Worm (Caenorhabditis elegans) whole organism, young adult: ENCODE data around the gene srbc-39.

Source experiments
- B0019.2 ChIP-seq: fragments of 200-800 bp; sonication (Bioruptor generic); conservative IDR thresholded peaks from 2 replicates; pipeline ENCODE4 v1.3.6; 2022; ENCODE audit warnings: missing genetic modification reagents, missing genetic modification characterization, missing compliant biosample characterization
- B0035.1 ChIP-seq: sonication (generic microtip); optimal IDR thresholded peaks from 2 replicates; lab custom pipeline; 2016; ENCODE audit warnings: missing genetic modification characterization, mild to moderate bottlenecking, missing compliant biosample characterization, missing genotype, missing genetic modification reagents
- B0336.3 ChIP-seq: fragments of 200-800 bp; sonication (Bioruptor generic); IDR thresholded peaks from 2 replicates; pipeline ENCODE4 v1.3.6; 2022; ENCODE audit warnings: missing genetic modification characterization, missing compliant biosample characterization
- C06A6.2 ChIP-seq: fragments of 200-800 bp; sonication (Bioruptor generic); conservative IDR thresholded peaks from 2 replicates; pipeline ENCODE4 v1.3.6; 2022; ENCODE audit warnings: missing genetic modification characterization, missing compliant biosample characterization
- C17E4.6 ChIP-seq: fragments of 200-800 bp; sonication (Bioruptor generic); IDR thresholded peaks from 2 replicates; pipeline ENCODE4 v1.3.6; 2022; ENCODE audit warnings: missing genetic modification reagents, missing genetic modification characterization, missing compliant biosample characterization
- D2030.7 ChIP-seq: fragments of 200-800 bp; sonication (Bioruptor generic); IDR thresholded peaks from 2 replicates; pipeline ENCODE4 v1.3.6; 2022; ENCODE audit warnings: missing genetic modification reagents, missing genetic modification characterization, missing compliant biosample characterization
- F23B12.7 ChIP-seq: sonication (generic microtip); optimal IDR thresholded peaks from 2 replicates; lab custom pipeline; 2017; ENCODE audit warnings: missing genetic modification characterization, mild to moderate bottlenecking, missing compliant biosample characterization, antibody characterized with exemption, moderate library complexity; ENCODE audit not compliant: insufficient read depth
- F33H1.4 ChIP-seq: fragments of 200-800 bp; sonication (Bioruptor generic); IDR thresholded peaks from 2 replicates; pipeline ENCODE4 v1.3.6; 2022; ENCODE audit warnings: missing genetic modification reagents, missing genetic modification characterization, missing compliant biosample characterization
- F49E8.2 ChIP-seq: sonication (generic microtip); optimal IDR thresholded peaks from 3 replicates; lab custom pipeline; 2017; ENCODE audit warnings: missing genetic modification characterization, mild to moderate bottlenecking, missing compliant biosample characterization, antibody characterized with exemption, moderate library complexity; ENCODE audit not compliant: insufficient read depth
- K11D2.4 ChIP-seq: fragments of 200-800 bp; sonication (Bioruptor generic); IDR thresholded peaks from 2 replicates; pipeline ENCODE4 v1.3.6; 2022; ENCODE audit warnings: missing genetic modification reagents, missing genetic modification characterization, missing compliant biosample characterization
- K12H6.12 ChIP-seq: fragments of 200-800 bp; sonication (Bioruptor generic); optimal IDR thresholded peaks from 2 replicates; lab custom pipeline; 2018; ENCODE audit warnings: mild to moderate bottlenecking, missing genetic modification characterization, missing compliant biosample characterization
- T07F8.4 ChIP-seq: sonication (generic microtip); optimal IDR thresholded peaks from 2 replicates; lab custom pipeline; 2016; ENCODE audit warnings: mild to moderate bottlenecking, missing genetic modification characterization, moderate library complexity, missing compliant biosample characterization
- T26A5.8 ChIP-seq: sonication (generic microtip); optimal IDR thresholded peaks from 2 replicates; lab custom pipeline; 2016; ENCODE audit warnings: missing genetic modification characterization, missing compliant biosample characterization
- Y53F4B.3 ChIP-seq: fragments of 200-800 bp; sonication (Bioruptor generic); IDR thresholded peaks from 2 replicates; pipeline ENCODE4 v1.3.6; 2022; ENCODE audit warnings: missing genetic modification reagents, missing genetic modification characterization, missing compliant biosample characterization
- Y67H2A.10 ChIP-seq: fragments of 200-800 bp; sonication (Bioruptor generic); conservative IDR thresholded peaks from 2 replicates; pipeline ENCODE4 v1.3.6; 2022; ENCODE audit warnings: missing genetic modification reagents, missing genetic modification characterization, missing compliant biosample characterization
- Y95B8A.8 ChIP-seq: fragments of 200-800 bp; sonication (Bioruptor generic); IDR thresholded peaks from 2 replicates; pipeline ENCODE4 v1.3.6; 2022; ENCODE audit warnings: missing genetic modification reagents, missing genetic modification characterization, missing compliant biosample characterization
- ama-1 ChIP-seq, 3 experiments: fragments of 150-350 bp in 1 of 3; sonication (generic microtip) in 2 of 3; optimal IDR thresholded peaks; 2 replicates each; lab custom pipeline; 2014 to 2018; ENCODE audit warnings: missing biosample characterization in 2 of 3, missing genetic modification characterization in 2 of 3, missing genetic modification reagents in 2 of 3
- athp-1 ChIP-seq: sonication (generic microtip); optimal IDR thresholded peaks from 2 replicates; lab custom pipeline; 2017; ENCODE audit warnings: mild to moderate bottlenecking, missing genetic modification characterization, missing compliant biosample characterization
- ccch-3 ChIP-seq: fragments of 200-800 bp; sonication (Bioruptor generic); optimal IDR thresholded peaks from 2 replicates; lab custom pipeline; 2018; ENCODE audit warnings: mild to moderate bottlenecking, missing genetic modification characterization, missing compliant biosample characterization
- ceh-79 ChIP-seq: sonication (generic microtip); optimal IDR thresholded peaks from 2 replicates; lab custom pipeline; 2017; ENCODE audit warnings: mild to moderate bottlenecking, missing genetic modification characterization, missing compliant biosample characterization
- die-1 ChIP-seq: sonication (generic microtip); optimal IDR thresholded peaks from 2 replicates; lab custom pipeline; 2016; ENCODE audit warnings: missing genotype, mild to moderate bottlenecking, missing genetic modification characterization, missing compliant biosample characterization
- dox-1 ChIP-seq: fragments of 200-800 bp; sonication (Bioruptor generic); IDR thresholded peaks from 2 replicates; pipeline ENCODE4 v1.3.6; 2022; ENCODE audit warnings: missing genetic modification reagents, missing genetic modification characterization, missing compliant biosample characterization
- dpl-1 ChIP-seq: fragments of 150-350 bp; optimal IDR thresholded peaks from 2 replicates; lab custom pipeline; 2014; ENCODE audit warnings: missing biosample characterization, missing genetic modification reagents, missing genetic modification characterization
- egl-18 ChIP-seq: fragments of 200-800 bp; sonication (Bioruptor generic); IDR thresholded peaks from 2 replicates; pipeline ENCODE4 v1.3.6; 2022; ENCODE audit warnings: missing genetic modification reagents, missing genetic modification characterization, missing compliant biosample characterization
- egl-44 ChIP-seq: fragments of 200-800 bp; sonication (Bioruptor generic); IDR thresholded peaks from 2 replicates; pipeline ENCODE4 v1.3.6; 2022; ENCODE audit warnings: missing genetic modification reagents, missing genetic modification characterization, missing compliant biosample characterization
- gei-17 ChIP-seq: fragments of 200-800 bp; sonication (Bioruptor generic); optimal IDR thresholded peaks from 2 replicates; lab custom pipeline; 2018; ENCODE audit warnings: mild to moderate bottlenecking, missing genetic modification characterization, missing compliant biosample characterization
- hrde-1 ChIP-seq: sonication (generic microtip); optimal IDR thresholded peaks from 2 replicates; lab custom pipeline; 2016; ENCODE audit warnings: missing genetic modification characterization, mild to moderate bottlenecking, missing compliant biosample characterization, moderate library complexity, missing genotype, missing genetic modification reagents, borderline replicate concordance
- hsf-1 ChIP-seq: fragments of 200-800 bp; sonication (Bioruptor generic); IDR thresholded peaks from 2 replicates; pipeline ENCODE4 v1.3.6; 2022; ENCODE audit warnings: missing genetic modification reagents, missing genetic modification characterization, missing compliant biosample characterization
- lin-26 ChIP-seq: fragments of 200-800 bp; sonication (Bioruptor generic); IDR thresholded peaks from 2 replicates; pipeline ENCODE4 v1.3.6; 2022; ENCODE audit warnings: missing genetic modification reagents, missing genetic modification characterization, missing compliant biosample characterization
- lin-35 ChIP-seq, 3 experiments: fragments of 150-350 bp in 2 of 3; sonication (generic microtip) in 1 of 3; optimal IDR thresholded peaks; 2 replicates each; lab custom pipeline; 2014 to 2018; ENCODE audit warnings: missing biosample characterization in 3 of 3, missing genetic modification characterization in 3 of 3, missing genetic modification reagents in 3 of 3
- lin-40 ChIP-seq: sonication (generic microtip); optimal IDR thresholded peaks from 2 replicates; lab custom pipeline; 2016; ENCODE audit warnings: missing genetic modification characterization, mild to moderate bottlenecking, missing compliant biosample characterization, missing genotype, missing genetic modification reagents
- nhr-120 ChIP-seq: fragments of 200-800 bp; sonication (Bioruptor generic); IDR thresholded peaks from 2 replicates; pipeline ENCODE4 v1.3.6; 2022; ENCODE audit warnings: missing genetic modification characterization, missing compliant biosample characterization
- nhr-90 ChIP-seq: sonication (generic microtip); optimal IDR thresholded peaks from 2 replicates; lab custom pipeline; 2016; ENCODE audit warnings: missing genotype, mild to moderate bottlenecking, missing genetic modification characterization, missing compliant biosample characterization
- repo-1 ChIP-seq: sonication (generic microtip); optimal IDR thresholded peaks from 2 replicates; lab custom pipeline; 2017; ENCODE audit warnings: mild to moderate bottlenecking, missing genetic modification characterization, missing compliant biosample characterization
- rpc-1 ChIP-seq, 2 experiments: fragments of 150-350 bp in 1 of 2; sonication (generic microtip) in 1 of 2; optimal IDR thresholded peaks; 2 replicates each; lab custom pipeline; 2014 to 2018; ENCODE audit warnings: missing biosample characterization in 1 of 2, missing genetic modification characterization in 1 of 2, missing genetic modification reagents in 1 of 2, missing genotype in 1 of 2
- sea-2 ChIP-seq: fragments of 200-800 bp; sonication (Bioruptor generic); IDR thresholded peaks from 2 replicates; pipeline ENCODE4 v1.3.6; 2022; ENCODE audit warnings: missing genetic modification characterization, missing compliant biosample characterization
- snpc-1.3 ChIP-seq: sonication (generic microtip); optimal IDR thresholded peaks from 2 replicates; lab custom pipeline; 2017; ENCODE audit warnings: missing genetic modification characterization, mild to moderate bottlenecking, missing compliant biosample characterization, antibody characterized with exemption, moderate library complexity, missing genotype, missing genetic modification reagents; ENCODE audit not compliant: insufficient read depth
- snpc-3.4 ChIP-seq: sonication (generic microtip); optimal IDR thresholded peaks from 2 replicates; lab custom pipeline; 2017; ENCODE audit warnings: missing genetic modification characterization, mild to moderate bottlenecking, missing compliant biosample characterization, antibody characterized with exemption, moderate library complexity, missing genotype, missing genetic modification reagents
- tlf-1 ChIP-seq: fragments of 200-800 bp; sonication (Bioruptor generic); optimal IDR thresholded peaks from 2 replicates; lab custom pipeline; 2018; ENCODE audit warnings: mild to moderate bottlenecking, missing genetic modification characterization, missing compliant biosample characterization
- unc-62 ChIP-seq: fragments of 150-350 bp; optimal IDR thresholded peaks from 2 replicates; lab custom pipeline; 2014; ENCODE audit warnings: missing biosample characterization, missing genetic modification reagents, missing genetic modification characterization
- xnd-1 ChIP-seq: sonication (generic microtip); optimal IDR thresholded peaks from 2 replicates; lab custom pipeline; 2016; ENCODE audit warnings: missing genotype, missing genetic modification reagents, missing genetic modification characterization, missing compliant biosample characterization
- zfh-2 ChIP-seq: fragments of 200-800 bp; sonication (Bioruptor generic); conservative IDR thresholded peaks from 2 replicates; pipeline ENCODE4 v1.3.6; 2022; ENCODE audit warnings: missing genetic modification reagents, missing genetic modification characterization, missing compliant biosample characterization
- zim-3 ChIP-seq: sonication (generic microtip); optimal IDR thresholded peaks from 2 replicates; lab custom pipeline; 2017; ENCODE audit warnings: mild to moderate bottlenecking, missing genetic modification characterization, moderate library complexity, missing compliant biosample characterization
- ztf-18 ChIP-seq: sonication (generic microtip); optimal IDR thresholded peaks from 2 replicates; lab custom pipeline; 2016; ENCODE audit warnings: missing genotype, mild to moderate bottlenecking, missing genetic modification characterization, missing compliant biosample characterization
- ztf-22 ChIP-seq: fragments of 200-800 bp; sonication (Bioruptor generic); optimal IDR thresholded peaks from 2 replicates; lab custom pipeline; 2018; ENCODE audit warnings: mild to moderate bottlenecking, missing genetic modification characterization, moderate library complexity, missing compliant biosample characterization
- ztf-26 ChIP-seq: sonication (generic microtip); optimal IDR thresholded peaks from 2 replicates; lab custom pipeline; 2017; ENCODE audit warnings: missing genetic modification characterization, missing compliant biosample characterization
- ztf-28 ChIP-seq: fragments of 200-800 bp; sonication (Bioruptor generic); IDR thresholded peaks from 2 replicates; pipeline ENCODE4 v1.3.6; 2022; ENCODE audit warnings: missing genetic modification reagents, missing genetic modification characterization, missing compliant biosample characterization
- ztf-6 ChIP-seq: fragments of 200-800 bp; sonication (Bioruptor generic); IDR thresholded peaks from 2 replicates; pipeline ENCODE4 v1.3.6; 2022; ENCODE audit warnings: missing genetic modification reagents, missing genetic modification characterization, missing compliant biosample characterization

srbc-39 gene

DNA sequence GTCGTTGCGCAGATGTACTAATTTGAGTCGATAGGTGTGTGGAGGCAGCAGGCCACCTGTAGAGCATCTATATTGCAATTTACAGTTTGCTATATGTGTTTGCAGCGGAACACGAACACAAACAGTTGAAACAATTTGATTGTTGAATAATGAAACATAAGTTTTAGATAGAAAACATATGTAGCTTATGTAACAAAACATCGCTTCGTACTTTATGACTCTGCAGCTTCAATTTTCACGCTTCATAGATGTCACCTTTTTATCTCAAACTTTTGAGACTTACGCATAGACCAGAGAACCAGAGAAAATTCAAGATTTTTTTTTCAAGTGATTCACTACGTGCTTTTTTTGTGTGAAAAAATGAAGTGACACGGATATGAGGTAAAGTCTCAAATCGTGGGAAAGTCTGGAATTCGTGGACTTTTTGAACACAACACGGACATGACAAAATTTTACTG lies 15.0 kb downstream of the srbc-39 start, which contains the start of gene fbxb-72 (continued):
- TF ChIP-seq xnd-1 (no peak), egl-18 (no peak), snpc-1.3 (tag; lab: Kevin White, UChicago) (peak; percentile 64), ztf-18 (tag; lab: Kevin White, UChicago) (no peak), ztf-26 (peak; percentile 68), athp-1 (tag; lab: Kevin White, UChicago) (peak; percentile 74), F49E8.2 (tag; lab: Kevin White, UChicago) (no peak), tlf-1 (GFP tag; lab: Kevin White, UChicago) (peak; percentile 89), ztf-6 (no peak), F23B12.7 (tag; lab: Kevin White, UChicago) (peak; percentile 88), sea-2 (GFP tag; lab: Robert Waterston, UW) (0 out of 2 replicates have a peak, but pooled peaks have one; percentile 9), F33H1.4 (no peak), B0019.2 (no peak), K11D2.4 (GFP tag; lab: Robert Waterston, UW) (peak; percentile 78), B0336.3 (GFP tag; lab: Robert Waterston, UW) (peak; percentile 77), D2030.7 (GFP tag; lab: Robert Waterston, UW) (no peak), B0035.1 (peak; percentile 71), dox-1 (GFP tag; lab: Robert Waterston, UW) (no peak), Y67H2A.10 (GFP tag; lab: Robert Waterston, UW) (no peak), egl-44 (GFP tag; lab: Robert Waterston, UW) (no peak; the same call in 1 of the 2 replicates), K12H6.12 (tag; lab: Kevin White, UChicago) (peak; percentile 53), nhr-90 (tag; lab: Kevin White, UChicago) (peak; percentile 11), gei-17 (GFP tag; lab: Kevin White, UChicago) (peak; percentile 38), ztf-22 (GFP tag; lab: Kevin White, UChicago) (peak; percentile 65), nhr-120 (GFP tag; lab: Robert Waterston, UW) (0 out of 2 replicates have a peak, but pooled peaks have one; percentile 59), T07F8.4 (tag; lab: Kevin White, UChicago) (no peak), die-1 (tag; lab: Kevin White, UChicago) (no peak), unc-62 (no peak), T26A5.8 (tag; lab: Kevin White, UChicago) (no peak), rpc-1 (optimal IDR thresholded peaks at IDR 0.05; lab: Kevin White, UChicago) (no peak), rpc-1 (tag; optimal IDR thresholded peaks at IDR 0.05; lab: Kevin White, UChicago) (no peak), dpl-1 (GFP tag; lab: Kevin White, UChicago) (no peak), ama-1 (optimal IDR thresholded peaks at IDR 0.05; lab: Kevin White, UChicago) (peak; percentile 96), ama-1 (GFP tag; optimal IDR thresholded peaks at IDR 0.05; lab: Kevin White, UChicago) (no peak), C17E4.6 (GFP tag; lab: Robert Waterston, UW) (no peak), hrde-1 (tag; lab: Kevin White, UChicago) (no peak), ceh-79 (tag; lab: Kevin White, UChicago) (no peak), Y95B8A.8 (GFP tag; lab: Robert Waterston, UW) (peak; percentile 81; the same call in 1 of the 2 replicates)

- TF ChIP-seq hsf-1 (GFP tag; lab: Robert Waterston, UW), result no peak; the same call in 1 of the 2 replicates
- no peak for TF ChIP-seq lin-40 (tag; lab: Kevin White, UChicago)
- peak; percentile 18 for TF ChIP-seq nhr-90 (tag; lab: Kevin White, UChicago)
- TF ChIP-seq lin-35 (GFP tag; optimal IDR thresholded peaks at IDR 0.05; lab: Kevin White, UChicago), result peak in 1 of 3 experiments; percentile 43
- 0 out of 2 replicates have a peak, but pooled peaks have one; percentile 6 for TF ChIP-seq Y53F4B.3 (GFP tag; lab: Robert Waterston, UW)
- TF ChIP-seq snpc-3.4 (tag; lab: Kevin White, UChicago), result peak; percentile 22
- peak; percentile 6 for TF ChIP-seq B0336.3 (GFP tag; lab: Robert Waterston, UW)
- TF ChIP-seq ccch-3 (GFP tag; lab: Kevin White, UChicago), result peak; percentile 28
- TF ChIP-seq zim-3 (tag; lab: Kevin White, UChicago), result peak; percentile 54
- peak; percentile 75 for TF ChIP-seq zfh-2 (GFP tag; lab: Robert Waterston, UW)
- TF ChIP-seq ztf-28 (GFP tag; lab: Robert Waterston, UW), result peak; percentile 48; the same call in 1 of the 2 replicates
- peak; percentile 60 for TF ChIP-seq lin-26 (GFP tag; lab: Robert Waterston, UW)
- no peak for TF ChIP-seq C06A6.2
- peak; percentile 61 for TF ChIP-seq repo-1 (tag; lab: Kevin White, UChicago)
These were observed 15.6 kb downstream of the srbc-39 start for ce11 chrV:724470-724890.
